Worm (Caenorhabditis elegans) whole organism, L1 larva: ENCODE data around the gene str-44.

Source experiments
- egl-27 ChIP-seq, 2 experiments: fragments of 150-350 bp in 1 of 2; sonication (generic microtip); optimal IDR thresholded peaks; 3 replicates each; lab custom pipeline; 2017 to 2018; ENCODE audit warnings: missing biosample characterization in 2 of 2, missing genetic modification characterization in 2 of 2, missing genetic modification reagents in 2 of 2
- lsy-2 ChIP-seq, 2 experiments: fragments of 150-350 bp; optimal IDR thresholded peaks; 2 replicates each; lab custom pipeline; 2014; ENCODE audit warnings: missing biosample characterization in 2 of 2, missing genetic modification characterization in 2 of 2
- nhr-11 ChIP-seq: fragments of 150-350 bp; optimal IDR thresholded peaks from 2 replicates; lab custom pipeline; 2014; ENCODE audit warnings: missing biosample characterization, missing genetic modification characterization

ce11 chrIV:7182818-7183217 is 5.8 kb downstream of the str-44 start:
- TF ChIP-seq nhr-11 (no peak), egl-27 (tag; optimal IDR thresholded peaks at IDR 0.05; lab: Kevin White, UChicago) (no peak), lsy-2 (tag; optimal IDR thresholded peaks at IDR 0.05; lab: Kevin White, UChicago) (no peak)
